Fruit fly (Drosophila melanogaster): Measurements from ENCODE around the gene Tnpo.

dm6 chr3L:6215976-6216786, 22.9 kb downstream of the Tnpo start:
- TF ChIP-seq usp (GFP tag; optimal IDR thresholded peaks at IDR 0.05) (no peak), EcR (GFP tag; optimal IDR thresholded peaks at IDR 0.05) (no peak), psq (optimal IDR thresholded peaks at IDR 0.05) (no peak), Dll (optimal IDR thresholded peaks at IDR 0.05) (no peak), CG8478 (optimal IDR thresholded peaks at IDR 0.05) (no peak)

Data from whole organism.